Fruit fly (Drosophila melanogaster) whole organism, wandering third instar larva: ENCODE measurements around the gene CG5255.

Source experiments
- Dif ChIP-seq: fragments of 200-275, 200-300 bp; sonication (Bioruptor generic); optimal IDR thresholded peaks from 2 replicates; lab custom pipeline; 2018; ENCODE audit warnings: missing biosample characterization, missing genetic modification characterization; ENCODE audit not compliant: partially characterized antibody
- Jra ChIP-seq: sonication (Bioruptor generic); optimal IDR thresholded peaks from 2 replicates; lab custom pipeline; 2016; ENCODE audit warnings: missing biosample characterization, missing genetic modification characterization
- N ChIP-seq: fragments of >200 bp; optimal IDR thresholded peaks from 2 replicates; lab custom pipeline; 2018; ENCODE audit warnings: missing biosample characterization, missing external identifiers, missing genetic modification characterization
- Rel ChIP-seq, 2 experiments: fragments of 200-800 bp; sonication (Bioruptor generic) in 1 of 2; optimal IDR thresholded peaks; 2 replicates in 1 of 2; 3 replicates in 1 of 2; lab custom pipeline; 2016 to 2019; ENCODE audit warnings: mild to moderate bottlenecking in 2 of 2, missing biosample characterization in 2 of 2, missing genetic modification characterization in 2 of 2, moderate library complexity in 1 of 2
- Vsx2 ChIP-seq: fragments of 200-300, 225-300 bp; sonication (Bioruptor generic); optimal IDR thresholded peaks from 2 replicates; lab custom pipeline; 2018; ENCODE audit warnings: missing biosample characterization, missing genetic modification characterization; ENCODE audit not compliant: partially characterized antibody
- dmrt93B ChIP-seq: fragments of 200-800 bp; sonication (Bioruptor generic); optimal IDR thresholded peaks from 2 replicates; lab custom pipeline; 2018; ENCODE audit warnings: missing biosample characterization, mild to moderate bottlenecking, missing genetic modification characterization
- fru ChIP-seq: fragments of 200-800 bp; sonication (Bioruptor generic); optimal IDR thresholded peaks from 3 replicates; lab custom pipeline; 2016; ENCODE audit warnings: missing biosample characterization, mild to moderate bottlenecking, missing genetic modification characterization
- h ChIP-seq: fragments of 200-800 bp; sonication (Bioruptor generic); optimal IDR thresholded peaks from 3 replicates; lab custom pipeline; 2016; ENCODE audit warnings: missing biosample characterization, mild to moderate bottlenecking, missing genetic modification characterization
- jim ChIP-seq: fragments of 175-275, 200-325 bp; sonication (Bioruptor generic); optimal IDR thresholded peaks from 2 replicates; lab custom pipeline; 2016; ENCODE audit warnings: missing biosample characterization, mild to moderate bottlenecking, missing genetic modification characterization
- lola ChIP-seq: fragments of >200 bp; optimal IDR thresholded peaks from 2 replicates; lab custom pipeline; 2017; ENCODE audit warnings: missing biosample characterization, missing genetic modification characterization
- pan ChIP-seq: fragments of >200 bp; optimal IDR thresholded peaks from 2 replicates; lab custom pipeline; 2017
- rgr ChIP-seq: fragments of 200-800 bp; sonication (Bioruptor generic); optimal IDR thresholded peaks from 3 replicates; lab custom pipeline; 2016; ENCODE audit warnings: missing biosample characterization, mild to moderate bottlenecking, missing genetic modification characterization
- sv ChIP-seq: fragments of 200-800 bp; sonication (Bioruptor generic); optimal IDR thresholded peaks from 3 replicates; lab custom pipeline; 2016; ENCODE audit warnings: missing biosample characterization, missing genetic modification characterization
- usp ChIP-seq: fragments of >200 bp; optimal IDR thresholded peaks from 2 replicates; lab custom pipeline; 2017; ENCODE audit warnings: missing biosample characterization, missing genetic modification characterization

DNA sequence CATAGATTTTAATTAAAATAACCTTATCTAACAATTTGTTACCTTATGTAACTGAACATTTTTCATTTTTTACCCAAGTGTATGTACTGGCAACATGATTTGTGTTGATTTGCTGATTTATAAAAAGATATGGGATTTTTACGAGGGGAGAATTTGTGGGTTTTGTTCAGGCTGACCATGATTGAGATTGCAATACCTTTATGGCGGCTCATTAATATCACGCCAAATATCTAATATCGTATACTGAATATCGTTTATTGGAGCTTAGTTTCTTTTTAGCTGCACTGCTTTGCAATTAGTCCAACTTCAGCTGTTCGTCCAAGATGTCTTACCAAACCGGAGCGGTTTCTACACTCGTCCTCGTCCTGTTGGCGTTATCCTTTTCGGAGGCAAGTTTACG is 3.8 kb upstream of the CG5255 start, which contains the start of gene CG31267:
- TF ChIP-seq fru (GFP tag; lab: Kevin White, UChicago), result no peak
- no peak for TF ChIP-seq Dif (GFP tag; lab: Kevin White, UChicago)
- TF ChIP-seq pan (lab: Kevin White, UChicago), result no peak
- TF ChIP-seq sv (GFP tag; lab: Kevin White, UChicago), result no peak
- no peak for TF ChIP-seq jim (GFP tag; lab: Kevin White, UChicago)
- no peak for TF ChIP-seq Jra
- no peak for TF ChIP-seq h (GFP tag; lab: Kevin White, UChicago)
- TF ChIP-seq Vsx2 (GFP tag; lab: Kevin White, UChicago), result no peak
- no peak for TF ChIP-seq usp (GFP tag; lab: Kevin White, UChicago)
- TF ChIP-seq dmrt93B, result no peak
- TF ChIP-seq rgr (GFP tag; lab: Kevin White, UChicago), result no peak
- TF ChIP-seq N (GFP tag; lab: Kevin White, UChicago), result no peak
- no peak for TF ChIP-seq lola (GFP tag; lab: Kevin White, UChicago)
- no peak for TF ChIP-seq Rel (GFP tag; optimal IDR thresholded peaks at IDR 0.05; lab: Kevin White, UChicago)
- no peak for TF ChIP-seq Rel (tag; optimal IDR thresholded peaks at IDR 0.05; lab: Kevin White, UChicago)
